Comparison of ENCODE assay signal across 3 fruit fly cellular contexts in genomic region chrX:1284238-1284637, dm6.
TF ChIP-seq lines count a peak whose summit lies in the region.

No protein-coding gene starts in this region.

- no peak for TF ChIP-seq CTCF in whole organism, embryonic (GFP tag; optimal IDR thresholded peaks at IDR 0.05; lab: Kevin White, UChicago)

TF ChIP-seq in whole organism, embryonic, 481 proteins besides CTCF, POLR2A, EP300 and RAD21 (continues in another document):
- peak; percentile 85 for TF ChIP-seq chinmo (GFP tag; IDR thresholded peaks at IDR 0.05; lab: Robert Waterston, UW; ENCODE audit: partially characterized antibody)
- TF ChIP-seq Rfx (GFP tag; IDR thresholded peaks at IDR 0.05; lab: Robert Waterston, UW) = 0 out of 2 replicates have a peak, but pooled peaks have one; percentile 6
- TF ChIP-seq NfI (GFP tag; optimal IDR thresholded peaks at IDR 0.05; lab: Kevin White, UChicago) = no peak
- no peak for TF ChIP-seq da (GFP tag; optimal IDR thresholded peaks at IDR 0.05; lab: Kevin White, UChicago)
- no peak for TF ChIP-seq CG14014 (GFP tag; IDR thresholded peaks at IDR 0.05; lab: Robert Waterston, UW)
- TF ChIP-seq CG32532 (GFP tag; IDR thresholded peaks at IDR 0.05; lab: Robert Waterston, UW) = no peak
- peak; percentile 81 for TF ChIP-seq abd-A (tag; optimal IDR thresholded peaks at IDR 0.05; lab: Kevin White, UChicago)
- TF ChIP-seq oc (tag; optimal IDR thresholded peaks at IDR 0.05; lab: Kevin White, UChicago) = peak; percentile 70
- peak; percentile 45 for TF ChIP-seq sens (GFP tag; lab: Kevin White, UChicago)
- TF ChIP-seq Meics (GFP tag; optimal IDR thresholded peaks at IDR 0.05; lab: Kevin White, UChicago) = no peak
- no peak for TF ChIP-seq stwl (tag; optimal IDR thresholded peaks at IDR 0.05; lab: Kevin White, UChicago)
- TF ChIP-seq unc-4 (GFP tag; IDR thresholded peaks at IDR 0.05; lab: Robert Waterston, UW; ENCODE audit: partially characterized antibody) = no peak
- no peak for TF ChIP-seq vnd (GFP tag; IDR thresholded peaks at IDR 0.05; lab: Robert Waterston, UW; ENCODE audit: partially characterized antibody)
- no peak for TF ChIP-seq PHDP (tag; optimal IDR thresholded peaks at IDR 0.05; lab: Kevin White, UChicago)
- no peak for TF ChIP-seq wdn (GFP tag; IDR thresholded peaks at IDR 0.05; lab: Robert Waterston, UW)
- no peak for TF ChIP-seq NK7.1 (GFP tag; optimal IDR thresholded peaks at IDR 0.05; lab: Kevin White, UChicago)
- no peak for TF ChIP-seq Gsc (GFP tag; IDR thresholded peaks at IDR 0.05; lab: Robert Waterston, UW)
- TF ChIP-seq Vsx1 (GFP tag; optimal IDR thresholded peaks at IDR 0.05; lab: Kevin White, UChicago) = peak; percentile 11
- no peak for TF ChIP-seq p53 (GFP tag; optimal IDR thresholded peaks at IDR 0.05; lab: Kevin White, UChicago)
- TF ChIP-seq kay (GFP tag; optimal IDR thresholded peaks at IDR 0.05; lab: Kevin White, UChicago) = peak; percentile 17
- TF ChIP-seq dysf (GFP tag; IDR thresholded peaks at IDR 0.05; lab: Robert Waterston, UW) = 0 out of 3 replicates have a peak, but pooled peaks have one; percentile 10
- TF ChIP-seq CG13894 (tag; optimal IDR thresholded peaks at IDR 0.05; lab: Kevin White, UChicago) = peak; percentile 16
- TF ChIP-seq Ada2b (GFP tag; IDR thresholded peaks at IDR 0.05; lab: Robert Waterston, UW) = no peak
- no peak for TF ChIP-seq CG6654 (GFP tag; optimal IDR thresholded peaks at IDR 0.05; lab: Kevin White, UChicago)
- no peak for TF ChIP-seq Kr (GFP tag; optimal IDR thresholded peaks at IDR 0.05; lab: Kevin White, UChicago)
- peak; percentile 84 for TF ChIP-seq vvl (GFP tag; IDR thresholded peaks at IDR 0.05; lab: Robert Waterston, UW)
- TF ChIP-seq run (tag; optimal IDR thresholded peaks at IDR 0.05; lab: Kevin White, UChicago) = no peak
- no peak for TF ChIP-seq Six4 (GFP tag; optimal IDR thresholded peaks at IDR 0.05; lab: Kevin White, UChicago)
- TF ChIP-seq Med (GFP tag; lab: Kevin White, UChicago) = peak; percentile 50
- no peak for TF ChIP-seq ind (GFP tag; optimal IDR thresholded peaks at IDR 0.05; lab: Kevin White, UChicago)
- 0 out of 3 replicates have a peak, but pooled peaks have one; percentile 34 for TF ChIP-seq ci (GFP tag; IDR thresholded peaks at IDR 0.05; lab: Robert Waterston, UW)

TF ChIP-seq in whole organism, prepupa, 60 proteins besides CTCF, POLR2A, EP300 and RAD21:
- TF ChIP-seq esn (GFP tag; optimal IDR thresholded peaks at IDR 0.05; lab: Kevin White, UChicago) (no peak), CG32006 (GFP tag; optimal IDR thresholded peaks at IDR 0.05; lab: Kevin White, UChicago) (no peak), CG7368 (GFP tag; optimal IDR thresholded peaks at IDR 0.05; lab: Kevin White, UChicago) (no peak), fkh (GFP tag; optimal IDR thresholded peaks at IDR 0.05; lab: Kevin White, UChicago) (peak; percentile 35), Smox (GFP tag; optimal IDR thresholded peaks at IDR 0.05; lab: Kevin White, UChicago) (no peak), Lpt (GFP tag; optimal IDR thresholded peaks at IDR 0.05; lab: Kevin White, UChicago) (no peak), Sox14 (GFP tag; optimal IDR thresholded peaks at IDR 0.05; lab: Kevin White, UChicago) (no peak)

TF ChIP-seq in whole organism, pupa, 21 proteins besides CTCF, POLR2A, EP300 and RAD21:
- no peak for TF ChIP-seq CG12605 (GFP tag; IDR thresholded peaks at IDR 0.05; lab: Robert Waterston, UW)
- TF ChIP-seq CG32121 (GFP tag; IDR thresholded peaks at IDR 0.05; lab: Robert Waterston, UW) = no peak
- 0 out of 3 replicates have a peak, but pooled peaks have one; percentile 15 for TF ChIP-seq CG4496 (GFP tag; IDR thresholded peaks at IDR 0.05; lab: Robert Waterston, UW)
- TF ChIP-seq EcR (GFP tag; optimal IDR thresholded peaks at IDR 0.05; lab: Kevin White, UChicago) = no peak
- TF ChIP-seq rn (GFP tag; IDR thresholded peaks at IDR 0.05; lab: Robert Waterston, UW) = no peak
- no peak for TF ChIP-seq gl (tag; optimal IDR thresholded peaks at IDR 0.05; lab: Kevin White, UChicago)
- no peak for TF ChIP-seq CG34367 (tag; optimal IDR thresholded peaks at IDR 0.05; lab: Kevin White, UChicago)
TF ChIP-seq in whole organism, pupa: peak in this region for 1.
